Fruit fly (Drosophila melanogaster) whole organism, wandering third instar larva: ENCODE data around the gene RpL32.
A peak's percentile ranks its signal among the peaks of the same experiment; 100 is the strongest.

Experiments used
- Vsx2 ChIP-seq: fragments of 200-300, 225-300 bp; sonication (Bioruptor generic); optimal IDR thresholded peaks from 2 replicates; lab custom pipeline; 2018; ENCODE audit warnings: missing biosample characterization, missing genetic modification characterization; ENCODE audit not compliant: partially characterized antibody
- foxo ChIP-seq, 2 experiments: fragments of 200-800 bp; sonication (Bioruptor generic); optimal IDR thresholded peaks; 2 replicates in 1 of 2; 3 replicates in 1 of 2; lab custom pipeline; 2016 to 2017; ENCODE audit warnings: missing biosample characterization in 2 of 2, missing genetic modification characterization in 2 of 2

dm6 chr3R:30058057-30058868 is 12.3 kb upstream of the RpL32 start, which contains the start of gene sima:
- TF ChIP-seq foxo (GFP tag; optimal IDR thresholded peaks at IDR 0.05; lab: Kevin White, UChicago): peak in 1 of 2 experiments; percentile 28
- no peak for TF ChIP-seq Vsx2 (GFP tag; lab: Kevin White, UChicago)
